Worm (Caenorhabditis elegans): ENCODE results near the gene cdh-3.

Gene cdh-3

DNA sequence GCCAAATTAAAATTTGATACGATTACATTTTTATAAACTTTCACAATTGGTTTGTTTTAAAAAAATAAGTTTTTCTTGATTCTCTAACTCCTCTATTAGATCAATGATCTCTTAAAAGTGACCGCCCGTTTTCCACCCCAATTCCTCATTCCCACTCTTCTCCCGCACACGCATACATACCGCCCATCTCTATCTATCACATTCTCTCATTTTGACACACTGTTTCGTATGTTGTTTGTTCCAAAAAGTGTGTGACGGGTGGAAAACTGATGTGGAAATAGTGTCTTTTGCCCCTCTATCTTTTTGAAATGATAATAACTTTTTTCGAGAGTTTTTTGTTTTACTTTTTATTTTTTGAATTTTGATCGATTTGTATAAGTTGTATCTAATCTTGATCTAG lies 35.9 kb downstream of the cdh-3 start:
- TF ChIP-seq swsn-7 (tag; optimal IDR thresholded peaks at IDR 0.05) (peak; percentile 49), isw-1 (GFP tag; IDR thresholded peaks at IDR 0.05) (no peak), nhr-12 (tag; optimal IDR thresholded peaks at IDR 0.05) (no peak), zip-4 (GFP tag; optimal IDR thresholded peaks at IDR 0.05) (no peak), lir-3 (tag; optimal IDR thresholded peaks at IDR 0.05; ENCODE audit: poor library complexity) (peak; percentile 27), lsy-2 (tag; optimal IDR thresholded peaks at IDR 0.05) (peak; percentile 64 to 73), hlh-4 (tag; optimal IDR thresholded peaks at IDR 0.05) (no peak), mdl-1 (tag; optimal IDR thresholded peaks at IDR 0.05) (peak in 1 of 2 experiments; percentile 82), Y116A8C.19 (tag; optimal IDR thresholded peaks at IDR 0.05; ENCODE audit: borderline replicate concordance) (no peak), C16A3.4 (tag; optimal IDR thresholded peaks at IDR 0.05) (peak; percentile 37), egl-27 (tag; optimal IDR thresholded peaks at IDR 0.05) (no peak), blmp-1 (tag; optimal IDR thresholded peaks at IDR 0.05) (peak; percentile 79), pax-3 (tag; optimal IDR thresholded peaks at IDR 0.05) (no peak), ama-1 (optimal IDR thresholded peaks at IDR 0.05) (peak; percentile 57), C34B4.2 (tag; optimal IDR thresholded peaks at IDR 0.05) (peak; percentile 63), egl-13 (tag; optimal IDR thresholded peaks at IDR 0.05) (no peak), fkh-10 (GFP tag; optimal IDR thresholded peaks at IDR 0.05) (no peak), nhr-20 (tag; optimal IDR thresholded peaks at IDR 0.05) (peak; percentile 88), nhr-90 (tag; optimal IDR thresholded peaks at IDR 0.05; ENCODE audit: poor library complexity) (peak; percentile 53), tlp-1 (tag; optimal IDR thresholded peaks at IDR 0.05) (no peak), mep-1 (tag; optimal IDR thresholded peaks at IDR 0.05) (peak; percentile 88), snu-23 (GFP tag; optimal IDR thresholded peaks at IDR 0.05) (peak; percentile 90), elt-3 (tag; optimal IDR thresholded peaks at IDR 0.05) (peak in 5 of 6 experiments; percentile 34 to 71 (median 49)), jun-1 (tag; optimal IDR thresholded peaks at IDR 0.05) (no peak), ceh-63 (GFP tag; optimal IDR thresholded peaks at IDR 0.05) (no peak), sptf-1 (tag; optimal IDR thresholded peaks at IDR 0.05) (no peak), C04F5.9 (tag; optimal IDR thresholded peaks at IDR 0.05) (no peak), lin-13 (GFP tag; optimal IDR thresholded peaks at IDR 0.05) (peak; percentile 84), zag-1 (tag; optimal IDR thresholded peaks at IDR 0.05) (no peak), nhr-237 (tag; optimal IDR thresholded peaks at IDR 0.05) (peak; percentile 74), nhr-71 (tag; optimal IDR thresholded peaks at IDR 0.05) (peak; percentile 86), elt-2 (tag; optimal IDR thresholded peaks at IDR 0.05) (peak; percentile 40), nhr-85 (tag) (peak; percentile 82), nhr-19 (GFP tag; conservative IDR thresholded peaks at IDR 0.05) (peak; percentile 62), nhr-47 (tag; optimal IDR thresholded peaks at IDR 0.05) (peak; percentile 41), fkh-8 (tag; optimal IDR thresholded peaks at IDR 0.05) (no peak), tbx-2 (tag; optimal IDR thresholded peaks at IDR 0.05) (peak; percentile 62), vab-15 (tag; optimal IDR thresholded peaks at IDR 0.05) (no peak), nhr-76 (tag; optimal IDR thresholded peaks at IDR 0.05) (no peak), mab-9 (GFP tag; IDR thresholded peaks at IDR 0.05) (no peak), ceh-82 (tag; optimal IDR thresholded peaks at IDR 0.05) (peak in 2 of 3 experiments; percentile 13 to 47), ets-5 (GFP tag; IDR thresholded peaks at IDR 0.05) (no peak), pag-3 (tag; optimal IDR thresholded peaks at IDR 0.05; ENCODE audit: borderline replicate concordance, insufficient read depth) (peak; percentile 14), efl-1 (optimal IDR thresholded peaks at IDR 0.05) (peak; percentile 38 to 43), efl-1 (GFP tag; optimal IDR thresholded peaks at IDR 0.05 in 1 of 2) (peak; percentile 19 to 92), lin-35 (GFP tag; optimal IDR thresholded peaks at IDR 0.05) (peak; percentile 67 to 72), efl-3 (GFP tag; optimal IDR thresholded peaks at IDR 0.05) (no peak), ztf-4 (tag; optimal IDR thresholded peaks at IDR 0.05) (peak; percentile 68), mef-2 (tag; optimal IDR thresholded peaks at IDR 0.05) (peak; percentile 11), nhr-84 (tag; optimal IDR thresholded peaks at IDR 0.05) (no peak), F16B12.6 (tag; optimal IDR thresholded peaks at IDR 0.05) (no peak), aha-1 (tag; optimal IDR thresholded peaks at IDR 0.05) (no peak), dpl-1 (GFP tag; optimal IDR thresholded peaks at IDR 0.05) (peak; percentile 44 to 56 (median 52))

All from whole organism, L1 larva.